Worm (Caenorhabditis elegans): ENCODE data around the gene srab-13.

srab-13 gene

ce11 chrV:2027787-2028186, at the start of gene srab-13:
TSS of gene srab-13 (minus strand) at chrV:2027887.
- TF ChIP-seq nhr-12 (tag; optimal IDR thresholded peaks at IDR 0.05) (no peak), vab-15 (tag; optimal IDR thresholded peaks at IDR 0.05) (no peak), snu-23 (GFP tag; optimal IDR thresholded peaks at IDR 0.05) (no peak), dpl-1 (GFP tag; optimal IDR thresholded peaks at IDR 0.05) (no peak), unc-62 (GFP tag; optimal IDR thresholded peaks at IDR 0.05) (no peak), hpl-2 (GFP tag; optimal IDR thresholded peaks at IDR 0.05) (no peak), unc-98 (GFP tag; IDR thresholded peaks at IDR 0.05) (no peak), tlp-1 (tag; optimal IDR thresholded peaks at IDR 0.05) (no peak), aly-2 (tag; optimal IDR thresholded peaks at IDR 0.05) (no peak), unc-130 (tag; optimal IDR thresholded peaks at IDR 0.05) (no peak), nhr-90 (tag; optimal IDR thresholded peaks at IDR 0.05; ENCODE audit: poor library complexity) (no peak), lin-39 (tag; optimal IDR thresholded peaks at IDR 0.05) (no peak), ceh-63 (GFP tag; optimal IDR thresholded peaks at IDR 0.05) (no peak), zag-1 (tag; optimal IDR thresholded peaks at IDR 0.05) (no peak), lin-14 (GFP tag; optimal IDR thresholded peaks at IDR 0.05) (no peak), nhr-28 (tag; optimal IDR thresholded peaks at IDR 0.05) (no peak), lsy-2 (tag; optimal IDR thresholded peaks at IDR 0.05) (no peak), nhr-237 (tag; optimal IDR thresholded peaks at IDR 0.05) (no peak), nhr-71 (tag; optimal IDR thresholded peaks at IDR 0.05) (no peak)

ce11 chrV:2076043-2076442, 48.4 kb upstream of the srab-13 start:
- TF ChIP-seq hlh-4 (tag; optimal IDR thresholded peaks at IDR 0.05) (no peak), vab-15 (tag; optimal IDR thresholded peaks at IDR 0.05) (peak; percentile 83), irx-1 (tag; optimal IDR thresholded peaks at IDR 0.05) (no peak), rnt-1 (tag; optimal IDR thresholded peaks at IDR 0.05) (peak; percentile 64), xbp-1 (tag; optimal IDR thresholded peaks at IDR 0.05) (no peak), mep-1 (tag; optimal IDR thresholded peaks at IDR 0.05) (no peak), lin-14 (GFP tag; optimal IDR thresholded peaks at IDR 0.05) (peak; percentile 88), dpl-1 (GFP tag; optimal IDR thresholded peaks at IDR 0.05) (peak in 1 of 3 experiments; percentile 1), nhr-71 (tag; optimal IDR thresholded peaks at IDR 0.05) (peak; percentile 26), fkh-8 (tag; optimal IDR thresholded peaks at IDR 0.05) (peak; percentile 19)

- TF ChIP-seq zip-4 (GFP tag; optimal IDR thresholded peaks at IDR 0.05): no peak
- no peak for TF ChIP-seq nhr-19 (GFP tag; conservative IDR thresholded peaks at IDR 0.05)
- no peak for TF ChIP-seq hpl-2 (GFP tag; optimal IDR thresholded peaks at IDR 0.05)
- no peak for TF ChIP-seq ztf-11 (tag; optimal IDR thresholded peaks at IDR 0.05)
These were observed 45.1 kb upstream of the srab-13 start, which contains the start of gene Y40B10A.9 for ce11 chrV:2072807-2073206. TSS of gene Y40B10A.9 (minus strand) at chrV:2072907.

ce11 chrV:2068728-2069443, 41.2 kb upstream of the srab-13 start:
- peak; percentile 22 for TF ChIP-seq nhr-85 (tag)
- no peak for TF ChIP-seq ces-1 (GFP tag; optimal IDR thresholded peaks at IDR 0.05)
- TF ChIP-seq snu-23 (GFP tag; optimal IDR thresholded peaks at IDR 0.05): no peak
- no peak for TF ChIP-seq ceh-88 (GFP tag; IDR thresholded peaks at IDR 0.05)
- TF ChIP-seq mep-1 (tag; optimal IDR thresholded peaks at IDR 0.05): peak; percentile 13

- TF ChIP-seq rnt-1 (tag; optimal IDR thresholded peaks at IDR 0.05) (peak; percentile 10), fkh-10 (GFP tag; optimal IDR thresholded peaks at IDR 0.05) (no peak), ces-1 (GFP tag; optimal IDR thresholded peaks at IDR 0.05) (no peak), snu-23 (GFP tag; optimal IDR thresholded peaks at IDR 0.05) (peak; percentile 80), lin-35 (GFP tag; optimal IDR thresholded peaks at IDR 0.05) (peak; percentile 42 to 69), unc-86 (tag; optimal IDR thresholded peaks at IDR 0.05) (no peak), nhr-71 (tag; optimal IDR thresholded peaks at IDR 0.05) (peak; percentile 80), ama-1 (optimal IDR thresholded peaks at IDR 0.05) (no peak), nhr-19 (GFP tag; conservative IDR thresholded peaks at IDR 0.05) (peak; percentile 37; the same call in 1 of the 2 replicates), pax-3 (tag; optimal IDR thresholded peaks at IDR 0.05) (no peak), mab-9 (GFP tag; IDR thresholded peaks at IDR 0.05) (no peak), aha-1 (tag; optimal IDR thresholded peaks at IDR 0.05) (no peak), C16A3.4 (tag; optimal IDR thresholded peaks at IDR 0.05) (no peak), jun-1 (tag; optimal IDR thresholded peaks at IDR 0.05) (no peak), nhr-77 (tag; optimal IDR thresholded peaks at IDR 0.05) (no peak), pqm-1 (tag; optimal IDR thresholded peaks at IDR 0.05) (no peak), nhr-90 (tag; optimal IDR thresholded peaks at IDR 0.05; ENCODE audit: poor library complexity) (peak; percentile 43), ceh-63 (GFP tag; optimal IDR thresholded peaks at IDR 0.05) (no peak), dpl-1 (GFP tag; optimal IDR thresholded peaks at IDR 0.05) (peak in 2 of 3 experiments; percentile 6 to 50), Y116A8C.19 (tag; optimal IDR thresholded peaks at IDR 0.05; ENCODE audit: borderline replicate concordance) (no peak), isw-1 (GFP tag; IDR thresholded peaks at IDR 0.05) (no peak)
These were observed 40.4 kb upstream of the srab-13 start, which contains the start of gene lbp-9 for ce11 chrV:2067985-2068499. TSS of gene lbp-9 (plus strand) at chrV:2068449.
